Fruit fly (Drosophila melanogaster): ENCODE measurements around the gene CG9265.
A peak's percentile ranks its signal among the peaks of the same experiment; 100 is the strongest.

dm6 chr2L:21108759-21109282, 37.5 kb upstream of the CG9265 start:
- TF ChIP-seq OdsH (GFP tag; optimal IDR thresholded peaks at IDR 0.05) = peak; percentile 57
- no peak for TF ChIP-seq CG16779 (tag; optimal IDR thresholded peaks at IDR 0.05)
- TF ChIP-seq CG10669 (GFP tag; optimal IDR thresholded peaks at IDR 0.05) = peak; percentile 19
- peak; percentile 33 for TF ChIP-seq CG31627 (GFP tag; optimal IDR thresholded peaks at IDR 0.05)
- TF ChIP-seq CG3919 (GFP tag; optimal IDR thresholded peaks at IDR 0.05) = no peak
- no peak for TF ChIP-seq CG32006 (GFP tag; optimal IDR thresholded peaks at IDR 0.05)
- no peak for TF ChIP-seq CG7368 (GFP tag; optimal IDR thresholded peaks at IDR 0.05)
- no peak for TF ChIP-seq CG8319 (GFP tag; optimal IDR thresholded peaks at IDR 0.05)
- TF ChIP-seq CG1621 (tag; optimal IDR thresholded peaks at IDR 0.05) = no peak
- TF ChIP-seq svp (GFP tag) = peak; percentile 80
- TF ChIP-seq fkh (GFP tag; optimal IDR thresholded peaks at IDR 0.05) = peak; percentile 15
- no peak for TF ChIP-seq Gug (GFP tag; IDR thresholded peaks at IDR 0.05)
- peak; percentile 91 for TF ChIP-seq Eip78C (GFP tag)
- TF ChIP-seq spab (GFP tag; optimal IDR thresholded peaks at IDR 0.05) = no peak
